Fruit fly (Drosophila melanogaster) Kc167 (cell line): ENCODE measurements around the gene CG8001.

Source experiments
- Myc ChIP-seq: fragments of >200 bp; optimal IDR thresholded peaks from 2 replicates; lab custom pipeline; 2017; ENCODE audit warnings: missing external identifiers
- Sin3A ChIP-seq: fragments of >200 bp; optimal IDR thresholded peaks from 2 replicates; lab custom pipeline; 2018; ENCODE audit warnings: missing external identifiers
- h ChIP-seq: fragments of >200 bp; optimal IDR thresholded peaks from 3 replicates; lab custom pipeline; 2018; ENCODE audit warnings: missing external identifiers
- insv ChIP-seq: fragments of >200 bp; optimal IDR thresholded peaks from 3 replicates; lab custom pipeline; 2018; ENCODE audit warnings: missing external identifiers

dm6 chr3L:1797005-1797404 is 41.0 kb downstream of the CG8001 start, which contains the start of gene CG12020:
- no peak for TF ChIP-seq Sin3A (lab: Kevin White, UChicago)
- no peak for TF ChIP-seq Myc (lab: Kevin White, UChicago)
- no peak for TF ChIP-seq h (lab: Kevin White, UChicago)
- TF ChIP-seq insv (lab: Kevin White, UChicago), result no peak
